Fruit fly (Drosophila melanogaster) whole organism, embryonic: ENCODE data around the gene Pc.
A peak's percentile ranks its signal among the peaks of the same experiment; 100 is the strongest.

Experiments used
- Asciz ChIP-seq: fragments of 200-800 bp; sonication (Bioruptor generic); optimal IDR thresholded peaks from 2 replicates; lab custom pipeline; 2017; ENCODE audit warnings: missing biosample characterization, mild to moderate bottlenecking, missing genetic modification characterization, missing genetic modification reagents
- Atf3 ChIP-seq: fragments of 200-800 bp; sonication (Bioruptor generic); optimal IDR thresholded peaks from 3 replicates; lab custom pipeline; 2016; ENCODE audit warnings: missing biosample characterization, missing genetic modification characterization
- Atf6 ChIP-seq: fragments of 200-800 bp; sonication (Bioruptor generic); IDR thresholded peaks from 2 replicates; pipeline ENCODE4 v1.3.6; 2022; ENCODE audit warnings: missing biosample characterization, missing genetic modification characterization
- CG11695 ChIP-seq: fragments of 200-800 bp; sonication (Bioruptor generic); IDR thresholded peaks from 3 replicates; pipeline ENCODE4 v1.3.6; 2022; ENCODE audit warnings: missing biosample characterization, missing genetic modification characterization
- CG12236 ChIP-seq: fragments of 200-800 bp; sonication (Bioruptor generic); optimal IDR thresholded peaks from 2 replicates; lab custom pipeline; 2016; ENCODE audit warnings: missing biosample characterization, missing genetic modification characterization
- CG12769 ChIP-seq: fragments of 200-800 bp; sonication (Bioruptor generic); optimal IDR thresholded peaks from 2 replicates; lab custom pipeline; 2019; ENCODE audit warnings: missing biosample characterization, mild to moderate bottlenecking, missing genetic modification characterization, moderate library complexity
- CG13287 ChIP-seq: fragments of 200-800 bp; sonication (Bioruptor generic); IDR thresholded peaks from 2 replicates; pipeline ENCODE4 v1.3.6; 2022; ENCODE audit warnings: missing biosample characterization, missing genetic modification characterization; ENCODE audit not compliant: partially characterized antibody
- CG13424 ChIP-seq: fragments of 200-800 bp; sonication (Bioruptor generic); optimal IDR thresholded peaks from 2 replicates; lab custom pipeline; 2019; ENCODE audit warnings: missing biosample characterization, mild to moderate bottlenecking, missing genetic modification characterization, moderate library complexity
- CG17359 ChIP-seq: fragments of 200-800 bp; sonication (Bioruptor generic); optimal IDR thresholded peaks from 3 replicates; lab custom pipeline; 2018; ENCODE audit warnings: missing biosample characterization, mild to moderate bottlenecking, missing genetic modification characterization, moderate library complexity
- CG17568 ChIP-seq: fragments of 200-800 bp; sonication (Bioruptor generic); optimal IDR thresholded peaks from 2 replicates; lab custom pipeline; 2018; ENCODE audit warnings: missing biosample characterization, mild to moderate bottlenecking, missing genetic modification characterization, moderate library complexity
- CG18476 ChIP-seq: fragments of 200-800 bp; sonication (Bioruptor generic); optimal IDR thresholded peaks from 2 replicates; lab custom pipeline; 2016; ENCODE audit warnings: missing biosample characterization, mild to moderate bottlenecking, missing genetic modification characterization
- CG30020 ChIP-seq: fragments of 200-800 bp; optimal IDR thresholded peaks from 2 replicates; lab custom pipeline; 2019; ENCODE audit warnings: missing biosample characterization, mild to moderate bottlenecking, missing genetic modification characterization, moderate library complexity
- CG3065 ChIP-seq: fragments of 200-800 bp; sonication (Bioruptor generic); optimal IDR thresholded peaks from 2 replicates; lab custom pipeline; 2016; ENCODE audit warnings: missing biosample characterization, missing genetic modification characterization
- CG32772 ChIP-seq: fragments of 200-800 bp; sonication (Bioruptor generic); IDR thresholded peaks from 2 replicates; pipeline ENCODE4 v1.3.6; 2022; ENCODE audit warnings: missing biosample characterization, missing genetic modification characterization
- CG34376 ChIP-seq: fragments of 200-800 bp; sonication (Bioruptor generic); optimal IDR thresholded peaks from 2 replicates; lab custom pipeline; 2018; ENCODE audit warnings: missing biosample characterization, mild to moderate bottlenecking, missing genetic modification characterization
- CG4617 ChIP-seq: fragments of 200-800 bp; sonication (Bioruptor generic); optimal IDR thresholded peaks from 3 replicates; lab custom pipeline; 2016; ENCODE audit warnings: missing biosample characterization, missing genetic modification characterization, borderline replicate concordance
- CG6254 ChIP-seq: fragments of 200-800 bp; sonication (Bioruptor generic); optimal IDR thresholded peaks from 3 replicates; lab custom pipeline; 2017; ENCODE audit warnings: mild to moderate bottlenecking, missing biosample characterization, missing genetic modification reagents, missing genetic modification characterization
- CG6854 ChIP-seq: fragments of 200-800 bp; sonication (Bioruptor generic); optimal IDR thresholded peaks from 3 replicates; lab custom pipeline; 2017; ENCODE audit warnings: missing biosample characterization, mild to moderate bottlenecking, missing genetic modification characterization
- CG7556 ChIP-seq: fragments of 200-800 bp; sonication (Bioruptor generic); optimal IDR thresholded peaks from 2 replicates; lab custom pipeline; 2017; ENCODE audit warnings: missing biosample characterization, mild to moderate bottlenecking, missing genetic modification characterization
- CG7928 ChIP-seq: fragments of 200-800 bp; sonication (Bioruptor generic); optimal IDR thresholded peaks from 2 replicates; lab custom pipeline; 2017; ENCODE audit warnings: missing biosample characterization, mild to moderate bottlenecking, missing genetic modification characterization
- CG7963 ChIP-seq: fragments of 200-800 bp; sonication (Bioruptor generic); IDR thresholded peaks from 3 replicates; pipeline ENCODE4 v1.3.6; 2022; ENCODE audit warnings: missing biosample characterization, missing genetic modification characterization; ENCODE audit not compliant: partially characterized antibody
- CG8944 ChIP-seq: fragments of 200-800 bp; sonication (Bioruptor generic); optimal IDR thresholded peaks from 3 replicates; lab custom pipeline; 2016; ENCODE audit warnings: missing biosample characterization, missing genetic modification characterization
- D ChIP-seq, 2 experiments: fragments of 200-800 bp in 1 of 2; fragments of >200 bp in 1 of 2; sonication (Bioruptor generic) in 1 of 2; optimal IDR thresholded peaks; 2 replicates in 1 of 2; 3 replicates in 1 of 2; lab custom pipeline; 2017; ENCODE audit warnings: mild to moderate bottlenecking in 1 of 2, missing biosample characterization in 1 of 2, missing genetic modification characterization in 1 of 2, missing genetic modification reagents in 1 of 2
- Elba2 ChIP-seq: fragments of 200-800 bp; sonication (Bioruptor generic); optimal IDR thresholded peaks from 3 replicates; lab custom pipeline; 2016; ENCODE audit warnings: missing biosample characterization, missing genetic modification characterization
- GATAe ChIP-seq: fragments of 200-800 bp; sonication (Bioruptor generic); conservative IDR thresholded peaks from 2 replicates; pipeline ENCODE4 v1.3.6; 2022; ENCODE audit warnings: missing biosample characterization, missing genetic modification characterization
- HLH3B ChIP-seq: fragments of 200-800 bp; sonication (Bioruptor generic); IDR thresholded peaks from 2 replicates; pipeline ENCODE4 v1.3.6; 2022; ENCODE audit warnings: missing biosample characterization, missing genetic modification characterization
- Lim3 ChIP-seq: fragments of 200-800 bp; sonication (Bioruptor generic); IDR thresholded peaks from 2 replicates; pipeline ENCODE4 v1.3.6; 2022; ENCODE audit warnings: missing biosample characterization, missing genetic modification characterization
- Max ChIP-seq: fragments of 200-800 bp; sonication (Bioruptor generic); optimal IDR thresholded peaks from 2 replicates; lab custom pipeline; 2016; ENCODE audit warnings: missing biosample characterization, mild to moderate bottlenecking, missing genetic modification characterization
- Mrtf ChIP-seq: fragments of 200-800 bp; sonication (Bioruptor generic); IDR thresholded peaks from 3 replicates; pipeline ENCODE4 v1.3.6; 2022; ENCODE audit warnings: missing biosample characterization, missing genetic modification characterization
- Optix ChIP-seq: fragments of 200-800 bp; sonication (Bioruptor generic); IDR thresholded peaks from 3 replicates; pipeline ENCODE4 v1.3.6; 2022; ENCODE audit warnings: missing biosample characterization, missing genetic modification characterization
- Usf ChIP-seq: fragments of 200-800 bp; sonication (Bioruptor generic); optimal IDR thresholded peaks from 2 replicates; lab custom pipeline; 2017; ENCODE audit warnings: missing genotype, missing biosample characterization, missing genetic modification characterization
- ap ChIP-seq: fragments of 200-800 bp; sonication (Bioruptor generic); IDR thresholded peaks from 2 replicates; pipeline ENCODE4 v1.3.6; 2022; ENCODE audit warnings: missing biosample characterization, missing genetic modification characterization
- cg ChIP-seq: fragments of 200-800 bp; sonication (Bioruptor generic); optimal IDR thresholded peaks from 3 replicates; lab custom pipeline; 2019; ENCODE audit warnings: missing biosample characterization, mild to moderate bottlenecking, missing genetic modification characterization, moderate library complexity
- croc ChIP-seq: fragments of 200-800 bp; sonication (Bioruptor generic); conservative IDR thresholded peaks from 3 replicates; pipeline ENCODE4 v1.3.6; 2022; ENCODE audit warnings: missing biosample characterization, missing genetic modification characterization
- dan ChIP-seq: fragments of 200-800 bp; sonication (Bioruptor generic); IDR thresholded peaks from 2 replicates; pipeline ENCODE4 v1.3.6; 2022; ENCODE audit warnings: missing biosample characterization, missing genetic modification characterization
- fd96Cb ChIP-seq: fragments of 200-800 bp; sonication (Bioruptor generic); optimal IDR thresholded peaks from 2 replicates; lab custom pipeline; 2018; ENCODE audit warnings: missing biosample characterization, mild to moderate bottlenecking, missing genetic modification characterization, moderate library complexity
- ftz-f1 ChIP-seq: fragments of 200-800 bp; sonication (Bioruptor generic); optimal IDR thresholded peaks from 2 replicates; lab custom pipeline; 2016; ENCODE audit warnings: missing biosample characterization, missing genetic modification characterization
- gcm ChIP-seq: fragments of 200-800 bp; sonication (Bioruptor generic); optimal IDR thresholded peaks from 2 replicates; lab custom pipeline; 2019; ENCODE audit warnings: missing biosample characterization, mild to moderate bottlenecking, missing genetic modification characterization, moderate library complexity
- gro ChIP-seq: fragments of 200-800 bp; sonication (Bioruptor generic); optimal IDR thresholded peaks from 2 replicates; lab custom pipeline; 2016; ENCODE audit warnings: missing biosample characterization, missing genetic modification characterization
- lov ChIP-seq, 2 experiments: fragments of 200-800 bp in 1 of 2; fragments of >200 bp in 1 of 2; sonication (Bioruptor generic) in 1 of 2; IDR thresholded peaks in 1 of 2; optimal IDR thresholded peaks in 1 of 2; 2 replicates in 1 of 2; 3 replicates in 1 of 2; pipeline versions ENCODE4 v1.3.6 to Lab custom; 2017 to 2022; ENCODE audit warnings: missing biosample characterization in 1 of 2, missing genetic modification characterization in 1 of 2
- maf-S ChIP-seq: fragments of 200-800 bp; sonication (Bioruptor generic); optimal IDR thresholded peaks from 2 replicates; lab custom pipeline; 2016; ENCODE audit warnings: missing biosample characterization, missing genetic modification characterization
- nau ChIP-seq: fragments of 200-800 bp; sonication (Bioruptor generic); optimal IDR thresholded peaks from 3 replicates; lab custom pipeline; 2017; ENCODE audit warnings: missing biosample characterization, mild to moderate bottlenecking, missing genetic modification characterization, missing genetic modification reagents
- oc ChIP-seq: fragments of 200-800 bp; sonication (Bioruptor generic); optimal IDR thresholded peaks from 2 replicates; lab custom pipeline; 2018; ENCODE audit warnings: missing biosample characterization, mild to moderate bottlenecking, missing genetic modification characterization, moderate library complexity
- pan ChIP-seq, 4 experiments: fragments of >200 bp in 3 of 4; fragments of 200-800 bp in 1 of 4; sonication (Bioruptor generic) in 1 of 4; optimal IDR thresholded peaks in 3 of 4; IDR thresholded peaks in 1 of 4; 2 replicates each; pipeline versions ENCODE4 v1.3.6 to Lab custom; 2017 to 2022; ENCODE audit warnings: missing biosample characterization in 2 of 4, missing genetic modification characterization in 2 of 4, mixed read lengths in 1 of 4
- run ChIP-seq: fragments of 200-800 bp; sonication (Bioruptor generic); optimal IDR thresholded peaks from 3 replicates; lab custom pipeline; 2018; ENCODE audit warnings: missing biosample characterization, mild to moderate bottlenecking, missing genetic modification characterization
- schlank ChIP-seq: fragments of 200-800 bp; sonication (Bioruptor generic); optimal IDR thresholded peaks from 2 replicates; lab custom pipeline; 2018; ENCODE audit warnings: missing biosample characterization, mild to moderate bottlenecking, missing genetic modification characterization
- trem ChIP-seq: fragments of 200-800 bp; optimal IDR thresholded peaks from 3 replicates; lab custom pipeline; 2019; ENCODE audit warnings: missing biosample characterization, mild to moderate bottlenecking, missing genetic modification characterization, moderate library complexity
- tup ChIP-seq: fragments of 200-800 bp; sonication (Bioruptor generic); optimal IDR thresholded peaks from 2 replicates; lab custom pipeline; 2016; ENCODE audit warnings: missing biosample characterization, mild to moderate bottlenecking, missing genetic modification characterization, moderate library complexity
- vfl ChIP-seq: fragments of 200-800 bp; sonication (Bioruptor generic); optimal IDR thresholded peaks from 2 replicates; lab custom pipeline; 2016; ENCODE audit warnings: missing biosample characterization, missing genetic modification characterization

Pc gene

DNA sequence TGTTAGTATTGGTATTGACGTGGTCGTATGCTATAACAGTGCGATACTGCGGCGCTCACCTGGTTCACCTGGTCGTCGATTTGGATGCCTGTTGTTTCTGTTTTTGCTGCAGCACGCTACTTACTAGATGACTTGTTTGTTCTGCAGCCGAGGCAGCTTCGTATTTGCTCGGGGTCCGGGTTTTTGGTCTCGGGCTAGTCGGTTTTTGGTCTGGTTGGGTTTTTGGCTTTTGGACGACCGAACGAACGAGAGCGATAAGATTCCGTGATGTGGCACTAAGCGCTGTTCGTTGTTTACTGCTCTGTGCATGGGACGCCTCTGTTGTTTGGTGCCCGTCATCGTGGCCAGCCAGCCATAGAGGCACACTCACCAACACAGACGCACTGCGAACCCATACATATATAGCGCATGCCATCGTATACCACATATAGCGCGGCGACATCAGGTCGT is 31.2 kb upstream of the Pc start, which contains the start of gene ebd2 (continued):
- TF ChIP-seq pan (optimal IDR thresholded peaks at IDR 0.05; lab: Kevin White, UChicago) (no peak), pan (GFP tag; optimal IDR thresholded peaks at IDR 0.05 in 1 of 2, IDR thresholded peaks at IDR 0.05 in 1 of 2) (no peak), nau (GFP tag; lab: Kevin White, UChicago) (no peak), dan (GFP tag; lab: Robert Waterston, UW) (no peak), Asciz (GFP tag; lab: Kevin White, UChicago) (no peak), maf-S (no peak), CG6854 (no peak), gcm (GFP tag; lab: Kevin White, UChicago) (no peak), HLH3B (GFP tag; lab: Robert Waterston, UW) (0 out of 2 replicates have a peak, but pooled peaks have one; percentile 43), Max (GFP tag; lab: Kevin White, UChicago) (no peak), CG7556 (GFP tag; lab: Kevin White, UChicago) (no peak), CG17359 (no peak), CG32772 (GFP tag; lab: Robert Waterston, UW) (no peak), Usf (no peak), vfl (GFP tag; lab: Kevin White, UChicago) (no peak), D (optimal IDR thresholded peaks at IDR 0.05; lab: Kevin White, UChicago) (no peak), D (GFP tag; optimal IDR thresholded peaks at IDR 0.05; lab: Kevin White, UChicago) (no peak), Optix (no peak), tup (GFP tag; lab: Kevin White, UChicago) (no peak), CG17568 (peak; percentile 44), run (no peak), fd96Cb (no peak), Lim3 (GFP tag; lab: Robert Waterston, UW) (no peak), GATAe (no peak; the same call in 1 of the 2 replicates), gro (GFP tag; lab: Kevin White, UChicago) (no peak), cg (GFP tag; lab: Kevin White, UChicago) (peak; percentile 72), ap (no peak), CG13287 (GFP tag; lab: Robert Waterston, UW) (peak; percentile 30; the same call in 1 of the 2 replicates), CG7963 (GFP tag; lab: Robert Waterston, UW) (no peak), Atf3 (GFP tag; lab: Kevin White, UChicago) (no peak), ftz-f1 (GFP tag; lab: Kevin White, UChicago) (peak; percentile 48), CG8944 (GFP tag; lab: Kevin White, UChicago) (no peak), CG7928 (no peak), Elba2 (GFP tag; lab: Kevin White, UChicago) (no peak), lov (optimal IDR thresholded peaks at IDR 0.05; lab: Kevin White, UChicago) (no peak), lov (GFP tag; IDR thresholded peaks at IDR 0.05; lab: Robert Waterston, UW) (no peak), Atf6 (GFP tag; lab: Robert Waterston, UW) (peak; percentile 63), CG4617 (GFP tag; lab: Kevin White, UChicago) (no peak), CG11695 (GFP tag; lab: Robert Waterston, UW) (no peak), CG13424 (tag; lab: Kevin White, UChicago) (no peak), schlank (tag; lab: Kevin White, UChicago) (no peak), CG12236 (GFP tag; lab: Kevin White, UChicago) (no peak), trem (tag; lab: Kevin White, UChicago) (no peak), croc (GFP tag; lab: Robert Waterston, UW) (no peak), CG3065 (no peak), CG12769 (tag; lab: Kevin White, UChicago) (peak; percentile 41), CG34376 (peak; percentile 68), CG30020 (tag; lab: Kevin White, UChicago) (no peak), oc (tag; lab: Kevin White, UChicago) (peak; percentile 19), Mrtf (GFP tag; lab: Robert Waterston, UW) (peak; percentile 19; the same call in 1 of the 3 replicates), CG18476 (GFP tag; lab: Kevin White, UChicago) (no peak), CG6254 (GFP tag; lab: Kevin White, UChicago) (no peak)
